Worm (Caenorhabditis elegans): ENCODE results near the gene F15H10.9.

Gene F15H10.9

ce11 chrV:10395173-10395766 is 19.2 kb downstream of the F15H10.9 start, which contains the start of the genes col-151 and ugt-1:
Gene col-151 (minus strand): TSS chrV:10395223.
Gene ugt-1 (plus strand): TSS chrV:10395663.
- TF ChIP-seq Y55F3AM.14 (GFP tag; optimal IDR thresholded peaks at IDR 0.05), result no peak
- TF ChIP-seq fos-1 (tag; optimal IDR thresholded peaks at IDR 0.05), result peak; percentile 25

- TF ChIP-seq unc-62 (GFP tag; optimal IDR thresholded peaks at IDR 0.05), result no peak
- TF ChIP-seq fos-1 (tag; optimal IDR thresholded peaks at IDR 0.05), result no peak
- no peak for TF ChIP-seq alr-1 (tag; optimal IDR thresholded peaks at IDR 0.05)
- TF ChIP-seq Y55F3AM.14 (GFP tag; optimal IDR thresholded peaks at IDR 0.05), result peak; percentile 74
Measured at ce11 chrV:10393708-10394107, 20.8 kb downstream of the F15H10.9 start.

ce11 chrV:10388318-10388717 is 26.2 kb downstream of the F15H10.9 start, which contains the start of gene AC3.5:
Gene AC3.5 (plus strand): TSS chrV:10388527.
- TF ChIP-seq C34F6.9 (tag; optimal IDR thresholded peaks at IDR 0.05) (no peak), nhr-11 (tag; optimal IDR thresholded peaks at IDR 0.05) (no peak), nhr-21 (tag; optimal IDR thresholded peaks at IDR 0.05) (peak; percentile 13), nhr-10 (tag; optimal IDR thresholded peaks at IDR 0.05) (no peak), sma-3 (GFP tag; optimal IDR thresholded peaks at IDR 0.05) (no peak), alr-1 (tag; optimal IDR thresholded peaks at IDR 0.05) (no peak), fos-1 (tag; optimal IDR thresholded peaks at IDR 0.05) (peak; percentile 8), nhr-237 (tag; optimal IDR thresholded peaks at IDR 0.05) (no peak), snpc-4 (tag; optimal IDR thresholded peaks at IDR 0.05) (no peak), ama-1 (optimal IDR thresholded peaks at IDR 0.05) (no peak)

- TF ChIP-seq nhr-6 (tag; optimal IDR thresholded peaks at IDR 0.05), result no peak
Measured at ce11 chrV:10387412-10387811, 27.1 kb downstream of the F15H10.9 start.

- no peak for TF ChIP-seq nhr-12 (tag; optimal IDR thresholded peaks at IDR 0.05)
- no peak for TF ChIP-seq lin-13 (GFP tag; optimal IDR thresholded peaks at IDR 0.05)
- TF ChIP-seq elt-1 (tag; optimal IDR thresholded peaks at IDR 0.05), result no peak
- no peak for TF ChIP-seq ZK546.5 (tag; optimal IDR thresholded peaks at IDR 0.05)
- no peak for TF ChIP-seq R02D3.7 (tag; optimal IDR thresholded peaks at IDR 0.05)
- TF ChIP-seq ceh-16 (tag; optimal IDR thresholded peaks at IDR 0.05), result no peak
Measured at ce11 chrV:10383950-10384349, 30.6 kb downstream of the F15H10.9 start, which contains the start of gene spe-10. Gene spe-10 (plus strand): TSS chrV:10384250.

- TF ChIP-seq nhr-11 (tag; optimal IDR thresholded peaks at IDR 0.05) (no peak), mdl-1 (tag; optimal IDR thresholded peaks at IDR 0.05) (no peak), dmd-4 (tag; optimal IDR thresholded peaks at IDR 0.05) (no peak), lin-13 (GFP tag; optimal IDR thresholded peaks at IDR 0.05) (no peak), snpc-4 (tag; optimal IDR thresholded peaks at IDR 0.05) (no peak), mbf-1 (tag; optimal IDR thresholded peaks at IDR 0.05) (no peak), C34F6.9 (tag; optimal IDR thresholded peaks at IDR 0.05) (no peak), egl-27 (tag; optimal IDR thresholded peaks at IDR 0.05) (no peak), lin-11 (tag; optimal IDR thresholded peaks at IDR 0.05) (no peak), lin-39 (tag; optimal IDR thresholded peaks at IDR 0.05) (no peak), ztf-11 (tag; optimal IDR thresholded peaks at IDR 0.05) (no peak), zag-1 (tag; optimal IDR thresholded peaks at IDR 0.05) (no peak), nhr-6 (tag; optimal IDR thresholded peaks at IDR 0.05) (no peak), ztf-1 (GFP tag; conservative IDR thresholded peaks at IDR 0.05) (no peak), alr-1 (tag; optimal IDR thresholded peaks at IDR 0.05) (no peak), skn-1 (tag; optimal IDR thresholded peaks at IDR 0.05) (no peak)
Measured at ce11 chrV:10382142-10382541, 32.4 kb downstream of the F15H10.9 start, which contains the start of gene pqn-2. Gene pqn-2 (plus strand): TSS chrV:10382442.

ce11 chrV:10381726-10382125 is 32.8 kb downstream of the F15H10.9 start, which contains the start of gene abu-1:
Gene abu-1 (minus strand): TSS chrV:10381826.
- TF ChIP-seq sma-3 (GFP tag; optimal IDR thresholded peaks at IDR 0.05), result no peak
- TF ChIP-seq blmp-1 (tag; optimal IDR thresholded peaks at IDR 0.05; ENCODE audit: insufficient read depth), result no peak
- no peak for TF ChIP-seq mbf-1 (tag; optimal IDR thresholded peaks at IDR 0.05)
- no peak for TF ChIP-seq lsy-2 (tag; optimal IDR thresholded peaks at IDR 0.05)
- TF ChIP-seq unc-55 (GFP tag; optimal IDR thresholded peaks at IDR 0.05), result no peak
- no peak for TF ChIP-seq nhr-237 (tag; optimal IDR thresholded peaks at IDR 0.05)
- no peak for TF ChIP-seq sma-9 (GFP tag; optimal IDR thresholded peaks at IDR 0.05)
- no peak for TF ChIP-seq sma-9 (tag; optimal IDR thresholded peaks at IDR 0.05)
- TF ChIP-seq sem-4 (tag; optimal IDR thresholded peaks at IDR 0.05), result no peak
- no peak for TF ChIP-seq ztf-1 (GFP tag; conservative IDR thresholded peaks at IDR 0.05)
- TF ChIP-seq nhr-23 (tag; optimal IDR thresholded peaks at IDR 0.05), result no peak
- no peak for TF ChIP-seq lin-13 (GFP tag; optimal IDR thresholded peaks at IDR 0.05)
- TF ChIP-seq zag-1 (tag; optimal IDR thresholded peaks at IDR 0.05), result no peak
- no peak for TF ChIP-seq C34F6.9 (tag; optimal IDR thresholded peaks at IDR 0.05)
- TF ChIP-seq egl-27 (tag; optimal IDR thresholded peaks at IDR 0.05), result no peak
- TF ChIP-seq nhr-77 (tag; optimal IDR thresholded peaks at IDR 0.05), result no peak
- TF ChIP-seq skn-1 (tag; optimal IDR thresholded peaks at IDR 0.05), result no peak
- TF ChIP-seq nhr-6 (tag; optimal IDR thresholded peaks at IDR 0.05), result no peak
- no peak for TF ChIP-seq crh-2 (tag; optimal IDR thresholded peaks at IDR 0.05)

Measured in whole organism, L2 larva.